Worm (Caenorhabditis elegans): Measurements from ENCODE around the gene ZC132.11.

ce11 chrV:4332450-4332849 lies 34.0 kb upstream of the ZC132.11 start, which contains the start of gene oac-12:
- no peak for TF ChIP-seq flt-1 (GFP tag; IDR thresholded peaks at IDR 0.05)
- no peak for TF ChIP-seq ztf-23 (GFP tag; IDR thresholded peaks at IDR 0.05)
- no peak for TF ChIP-seq ztf-29 (GFP tag; IDR thresholded peaks at IDR 0.05)
- no peak for TF ChIP-seq klf-2 (GFP tag; conservative IDR thresholded peaks at IDR 0.05)
- TF ChIP-seq med-1 (GFP tag; optimal IDR thresholded peaks at IDR 0.05; ENCODE audit: insufficient read depth) = no peak
- no peak for TF ChIP-seq tab-1 (GFP tag; IDR thresholded peaks at IDR 0.05)
- TF ChIP-seq ref-1 (GFP tag; conservative IDR thresholded peaks at IDR 0.05) = no peak
- TF ChIP-seq cog-1 (tag; optimal IDR thresholded peaks at IDR 0.05) = no peak
- TF ChIP-seq T22C8.4 (GFP tag; IDR thresholded peaks at IDR 0.05) = no peak

Measured in whole organism, midembryonic.